Worm (Caenorhabditis elegans) whole organism, early embryonic: ENCODE results near the gene W04E12.4.

Experiments
- B0310.2 ChIP-seq: sonication (generic microtip); optimal IDR thresholded peaks from 2 replicates; lab custom pipeline; 2016; ENCODE audit warnings: mild to moderate bottlenecking, missing genetic modification characterization, missing compliant biosample characterization
- aly-1 ChIP-seq: sonication (generic microtip); optimal IDR thresholded peaks from 2 replicates; lab custom pipeline; 2016; ENCODE audit warnings: missing genetic modification characterization, missing compliant biosample characterization
- ama-1 ChIP-seq: fragments of 150-350 bp; optimal IDR thresholded peaks from 2 replicates; lab custom pipeline; 2014
- ceh-13 ChIP-seq: fragments of 200-800 bp; sonication (Bioruptor generic); optimal IDR thresholded peaks from 2 replicates; lab custom pipeline; 2018; ENCODE audit warnings: mild to moderate bottlenecking, missing genetic modification characterization, missing compliant biosample characterization
- ceh-36 ChIP-seq: sonication (generic microtip); optimal IDR thresholded peaks from 2 replicates; lab custom pipeline; 2016; ENCODE audit warnings: missing genetic modification characterization, inconsistent platforms, missing compliant biosample characterization
- flt-1 ChIP-seq: fragments of 200-800 bp; sonication (Bioruptor generic); IDR thresholded peaks from 2 replicates; pipeline ENCODE4 v1.3.6; 2022; ENCODE audit warnings: missing genetic modification characterization, missing compliant biosample characterization
- hmbx-1 ChIP-seq: sonication (generic microtip); optimal IDR thresholded peaks from 2 replicates; lab custom pipeline; 2016; ENCODE audit warnings: mild to moderate bottlenecking, missing genetic modification characterization, missing compliant biosample characterization
- hmg-4 ChIP-seq: fragments of 200-800 bp; sonication (Bioruptor generic); optimal IDR thresholded peaks from 2 replicates; lab custom pipeline; 2018; ENCODE audit warnings: mild to moderate bottlenecking, missing genetic modification characterization, missing compliant biosample characterization
- hnd-1 ChIP-seq: sonication (generic microtip); optimal IDR thresholded peaks from 2 replicates; lab custom pipeline; 2016; ENCODE audit warnings: missing genetic modification characterization, missing compliant biosample characterization
- pes-1 ChIP-seq: fragments of 200-800 bp; sonication (Bioruptor generic); IDR thresholded peaks from 2 replicates; pipeline ENCODE4 v1.3.6; 2022; ENCODE audit warnings: missing genetic modification reagents, missing genetic modification characterization, missing compliant biosample characterization
- sea-1 ChIP-seq: fragments of 200-800 bp; sonication (Bioruptor generic); conservative IDR thresholded peaks from 2 replicates; pipeline ENCODE4 v1.3.6; 2022; ENCODE audit warnings: missing genetic modification characterization, missing compliant biosample characterization
- tbx-37 ChIP-seq: fragments of 200-800 bp; sonication (Bioruptor generic); conservative IDR thresholded peaks from 2 replicates; pipeline ENCODE4 v1.3.6; 2022; ENCODE audit warnings: missing genetic modification reagents, missing genetic modification characterization, missing compliant biosample characterization
- tra-4 ChIP-seq: sonication (generic microtip); optimal IDR thresholded peaks from 2 replicates; lab custom pipeline; 2017; ENCODE audit warnings: missing genetic modification characterization, missing compliant biosample characterization

DNA sequence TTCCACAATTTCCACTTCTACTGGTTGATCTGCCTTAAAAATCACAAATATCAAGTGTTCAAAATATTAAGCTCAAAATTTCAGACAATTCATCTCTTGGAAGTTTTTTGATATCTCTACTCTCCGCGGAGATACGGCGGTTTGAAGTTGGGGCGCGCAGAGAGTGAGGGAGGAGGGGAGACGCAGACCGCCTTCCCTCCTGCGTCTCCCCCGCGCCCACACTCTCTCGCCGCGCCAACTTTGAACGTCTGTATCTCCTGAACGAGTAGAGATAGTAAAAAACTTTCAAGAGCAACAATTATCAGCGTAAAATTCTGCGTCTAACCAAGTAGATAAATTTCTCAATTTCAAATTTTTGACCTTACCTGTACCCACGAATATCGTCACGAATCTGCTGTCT is 15.4 kb upstream of the W04E12.4 start:
- TF ChIP-seq tbx-37 (GFP tag; lab: Robert Waterston, UW) = no peak
- TF ChIP-seq pes-1 = no peak
- TF ChIP-seq hnd-1 (tag; lab: Kevin White, UChicago) = no peak
- no peak for TF ChIP-seq ama-1 (lab: Kevin White, UChicago)
- TF ChIP-seq tra-4 (tag; lab: Kevin White, UChicago) = no peak
- no peak for TF ChIP-seq flt-1 (GFP tag; lab: Robert Waterston, UW)
- no peak for TF ChIP-seq ceh-36 (tag; lab: Kevin White, UChicago)
- TF ChIP-seq hmg-4 (GFP tag; lab: Kevin White, UChicago) = no peak
- TF ChIP-seq ceh-13 (GFP tag; lab: Kevin White, UChicago) = no peak
- TF ChIP-seq hmbx-1 (tag; lab: Kevin White, UChicago) = no peak
- TF ChIP-seq sea-1 (GFP tag; lab: Robert Waterston, UW) = no peak
- TF ChIP-seq B0310.2 (tag; lab: Kevin White, UChicago) = no peak
- TF ChIP-seq aly-1 = no peak
